Worm (Caenorhabditis elegans) whole organism, midembryonic: ENCODE measurements around the gene srx-119.

Experiments used
- T22C8.4 ChIP-seq: fragments of 200-800 bp; sonication (Bioruptor generic); IDR thresholded peaks from 2 replicates; pipeline ENCODE4 v1.3.6; 2022; ENCODE audit warnings: missing genetic modification characterization, missing compliant biosample characterization
- flt-1 ChIP-seq: fragments of 200-800 bp; sonication (Bioruptor generic); IDR thresholded peaks from 2 replicates; pipeline ENCODE4 v1.3.6; 2022; ENCODE audit warnings: missing genetic modification characterization, missing compliant biosample characterization
- ztf-23 ChIP-seq: fragments of 200-800 bp; sonication (Bioruptor generic); IDR thresholded peaks from 2 replicates; pipeline ENCODE4 v1.3.6; 2022; ENCODE audit warnings: missing genetic modification reagents, missing genetic modification characterization, missing compliant biosample characterization

DNA sequence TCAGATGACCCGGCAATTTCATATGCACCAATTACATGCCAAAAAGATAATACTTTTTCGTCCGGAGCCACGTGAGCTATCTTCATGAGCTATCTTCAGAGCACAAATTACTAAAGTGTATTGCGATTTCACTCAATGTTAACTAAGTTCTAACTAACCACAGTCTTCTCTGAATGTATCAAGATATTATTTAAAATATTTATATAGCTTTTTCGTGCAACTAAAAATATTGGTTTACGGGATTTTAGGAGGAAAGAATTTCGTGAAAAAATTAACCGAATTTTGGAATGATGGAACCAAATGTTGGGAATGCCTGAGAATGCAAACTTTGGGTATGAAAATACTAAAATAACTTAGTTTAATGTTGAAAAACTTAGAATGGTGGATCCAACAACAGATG lies 19.5 kb downstream of the srx-119 start, which contains the start of gene F49C5.16:
- TF ChIP-seq flt-1 (GFP tag; lab: Robert Waterston, UW): no peak
- TF ChIP-seq ztf-23 (GFP tag; lab: Robert Waterston, UW): no peak
- no peak for TF ChIP-seq T22C8.4 (GFP tag; lab: Robert Waterston, UW)
